Worm (Caenorhabditis elegans) whole organism, late embryonic: Measurements from ENCODE around the gene K03A11.5.

Experiments used
- C38D4.7 ChIP-seq: fragments of 200-800 bp; sonication (Bioruptor generic); optimal IDR thresholded peaks from 2 replicates; lab custom pipeline; 2018; ENCODE audit warnings: mild to moderate bottlenecking, missing genetic modification characterization, moderate library complexity, missing compliant biosample characterization
- F13H6.1 ChIP-seq: sonication (generic microtip); optimal IDR thresholded peaks from 2 replicates; lab custom pipeline; 2016; ENCODE audit warnings: missing genetic modification characterization, missing compliant biosample characterization
- K09A11.1 ChIP-seq: sonication (generic microtip); optimal IDR thresholded peaks from 2 replicates; lab custom pipeline; 2017; ENCODE audit warnings: antibody characterized with exemption, mild to moderate bottlenecking, missing genetic modification characterization, missing compliant biosample characterization; ENCODE audit not compliant: insufficient read depth
- T23F11.4 ChIP-seq: fragments of 200-800 bp; sonication (Bioruptor generic); optimal IDR thresholded peaks from 2 replicates; lab custom pipeline; 2018; ENCODE audit warnings: mild to moderate bottlenecking, missing genetic modification characterization, missing compliant biosample characterization
- Y22D7AL.16 ChIP-seq: sonication (generic microtip); optimal IDR thresholded peaks from 2 replicates; lab custom pipeline; 2016; ENCODE audit warnings: missing genetic modification characterization, missing compliant biosample characterization
- ahr-1 ChIP-seq: sonication (generic microtip); optimal IDR thresholded peaks from 2 replicates; lab custom pipeline; 2016; ENCODE audit warnings: missing genetic modification characterization, missing compliant biosample characterization
- ceh-18 ChIP-seq: sonication (generic microtip); optimal IDR thresholded peaks from 2 replicates; lab custom pipeline; 2016; ENCODE audit warnings: missing genetic modification characterization, missing compliant biosample characterization
- ceh-19 ChIP-seq: fragments of 200-800 bp; sonication (Bioruptor generic); optimal IDR thresholded peaks from 2 replicates; lab custom pipeline; 2018; ENCODE audit warnings: mild to moderate bottlenecking, missing genetic modification characterization, missing compliant biosample characterization
- ceh-22 ChIP-seq: sonication (generic microtip); optimal IDR thresholded peaks from 2 replicates; lab custom pipeline; 2017; ENCODE audit warnings: missing biosample characterization, missing genetic modification characterization
- ceh-30 ChIP-seq: fragments of 150-350 bp; optimal IDR thresholded peaks from 2 replicates; lab custom pipeline; 2014; ENCODE audit warnings: missing biosample characterization, missing genetic modification characterization
- ceh-45 ChIP-seq: fragments of 200-800 bp; sonication (Bioruptor generic); IDR thresholded peaks from 2 replicates; pipeline ENCODE4 v1.3.6; 2022; ENCODE audit warnings: missing genetic modification reagents, missing genetic modification characterization, missing compliant biosample characterization
- ceh-6 ChIP-seq: fragments of 200-800 bp; sonication (Bioruptor generic); optimal IDR thresholded peaks from 2 replicates; lab custom pipeline; 2018; ENCODE audit warnings: mild to moderate bottlenecking, missing genetic modification characterization, missing compliant biosample characterization
- elt-2 ChIP-seq: sonication (generic microtip); optimal IDR thresholded peaks from 2 replicates; lab custom pipeline; 2016; ENCODE audit warnings: missing genetic modification reagents, missing genetic modification characterization, missing compliant biosample characterization
- elt-4 ChIP-seq: sonication (generic microtip); optimal IDR thresholded peaks from 2 replicates; lab custom pipeline; 2016; ENCODE audit warnings: missing genetic modification characterization, missing compliant biosample characterization
- ets-4 ChIP-seq: sonication (generic microtip); optimal IDR thresholded peaks from 2 replicates; lab custom pipeline; 2016; ENCODE audit warnings: missing genetic modification characterization, missing compliant biosample characterization
- fax-1 ChIP-seq: sonication (generic microtip); optimal IDR thresholded peaks from 2 replicates; lab custom pipeline; 2016; ENCODE audit warnings: missing genotype, missing genetic modification characterization, missing compliant biosample characterization
- fkh-6 ChIP-seq: sonication (generic microtip); optimal IDR thresholded peaks from 2 replicates; lab custom pipeline; 2016; ENCODE audit warnings: missing genetic modification characterization, missing compliant biosample characterization
- hlh-13 ChIP-seq: fragments of 200-800 bp; sonication (Bioruptor generic); optimal IDR thresholded peaks from 2 replicates; lab custom pipeline; 2018; ENCODE audit warnings: mild to moderate bottlenecking, missing genetic modification characterization, missing compliant biosample characterization
- hlh-6 ChIP-seq: sonication (generic microtip); optimal IDR thresholded peaks from 2 replicates; lab custom pipeline; 2016; ENCODE audit warnings: missing genotype, missing genetic modification characterization, missing compliant biosample characterization
- hlh-8 ChIP-seq: sonication (generic microtip); optimal IDR thresholded peaks from 2 replicates; lab custom pipeline; 2016; ENCODE audit warnings: missing genotype, missing genetic modification characterization, missing compliant biosample characterization
- madf-2 ChIP-seq: sonication (generic microtip); optimal IDR thresholded peaks from 2 replicates; lab custom pipeline; 2017; ENCODE audit warnings: missing genetic modification characterization, missing compliant biosample characterization
- nhr-232 ChIP-seq: sonication (generic microtip); optimal IDR thresholded peaks from 2 replicates; lab custom pipeline; 2016; ENCODE audit warnings: missing genetic modification characterization, missing compliant biosample characterization
- pat-9 ChIP-seq: fragments of 200-800 bp; sonication (Bioruptor generic); optimal IDR thresholded peaks from 2 replicates; lab custom pipeline; 2018; ENCODE audit warnings: mild to moderate bottlenecking, missing genetic modification characterization, moderate library complexity, missing compliant biosample characterization
- pax-1 ChIP-seq: fragments of 150-350 bp; optimal IDR thresholded peaks from 2 replicates; lab custom pipeline; 2014; ENCODE audit warnings: missing biosample characterization, missing genetic modification characterization
- pqm-1 ChIP-seq: sonication (generic microtip); optimal IDR thresholded peaks from 2 replicates; lab custom pipeline; 2016; ENCODE audit warnings: missing genetic modification characterization, missing compliant biosample characterization
- ref-2 ChIP-seq: sonication (generic microtip); optimal IDR thresholded peaks from 2 replicates; lab custom pipeline; 2016; ENCODE audit warnings: missing genetic modification characterization, missing compliant biosample characterization
- sox-2 ChIP-seq: fragments of 200-800 bp; sonication (Bioruptor generic); IDR thresholded peaks from 2 replicates; pipeline ENCODE4 v1.3.6; 2022; ENCODE audit warnings: missing genetic modification reagents, missing genetic modification characterization, missing compliant biosample characterization
- tbx-2 ChIP-seq: sonication (generic microtip); optimal IDR thresholded peaks from 2 replicates; lab custom pipeline; 2016; ENCODE audit warnings: missing genetic modification characterization, missing compliant biosample characterization
- tbx-7 ChIP-seq: sonication (generic microtip); optimal IDR thresholded peaks from 2 replicates; lab custom pipeline; 2016; ENCODE audit warnings: missing genotype, missing genetic modification characterization, missing compliant biosample characterization
- ttx-3 ChIP-seq: sonication (generic microtip); optimal IDR thresholded peaks from 2 replicates; lab custom pipeline; 2016; ENCODE audit warnings: missing genetic modification reagents, missing genetic modification characterization, missing compliant biosample characterization
- unc-3 ChIP-seq, 2 experiments: fragments of 200-800 bp in 1 of 2; sonication (Bioruptor generic) in 1 of 2; sonication (generic microtip) in 1 of 2; conservative IDR thresholded peaks in 1 of 2; optimal IDR thresholded peaks in 1 of 2; 2 replicates each; pipeline versions ENCODE4 v1.3.6 to Lab custom; 2016 to 2022; ENCODE audit warnings: missing compliant biosample characterization in 2 of 2, missing genetic modification characterization in 2 of 2, missing genetic modification reagents in 1 of 2
- unc-42 ChIP-seq: sonication (generic microtip); optimal IDR thresholded peaks from 2 replicates; lab custom pipeline; 2016; ENCODE audit warnings: missing genotype, missing genetic modification characterization, missing compliant biosample characterization
- unc-86 ChIP-seq: sonication (generic microtip); optimal IDR thresholded peaks from 2 replicates; lab custom pipeline; 2016; ENCODE audit warnings: missing genetic modification characterization, missing compliant biosample characterization
- ztf-16 ChIP-seq: sonication (generic microtip); optimal IDR thresholded peaks from 2 replicates; lab custom pipeline; 2017; ENCODE audit warnings: missing genetic modification characterization, missing compliant biosample characterization

K03A11.5 gene

ce11 chrX:13062934-13063585 lies at the start of gene K03A11.5:
TSS of gene K03A11.5 (plus strand) at chrX:13063535.
- no peak for TF ChIP-seq fax-1
- TF ChIP-seq ttx-3: no peak
- no peak for TF ChIP-seq ztf-16 (tag; lab: Kevin White, UChicago)
- TF ChIP-seq unc-86: no peak
- TF ChIP-seq T23F11.4 (GFP tag; lab: Kevin White, UChicago): no peak
- no peak for TF ChIP-seq hlh-13 (GFP tag; lab: Kevin White, UChicago)
- TF ChIP-seq ceh-22: no peak
- no peak for TF ChIP-seq pat-9 (tag; lab: Kevin White, UChicago)
- TF ChIP-seq K09A11.1 (tag; lab: Kevin White, UChicago): no peak
- TF ChIP-seq unc-3 (GFP tag; conservative IDR thresholded peaks at IDR 0.05; lab: Robert Waterston, UW): no peak
- TF ChIP-seq unc-3 (tag; optimal IDR thresholded peaks at IDR 0.05; lab: Kevin White, UChicago): no peak

ce11 chrX:13014341-13014740 lies 49.0 kb upstream of the K03A11.5 start:
- TF ChIP-seq pax-1 (tag; lab: Kevin White, UChicago): no peak
- no peak for TF ChIP-seq ahr-1
- TF ChIP-seq hlh-6 (tag; lab: Kevin White, UChicago): no peak
- TF ChIP-seq madf-2 (tag; lab: Kevin White, UChicago): no peak
- TF ChIP-seq nhr-232 (tag; lab: Kevin White, UChicago): no peak
- no peak for TF ChIP-seq tbx-2 (tag; lab: Kevin White, UChicago)
- no peak for TF ChIP-seq fkh-6
- TF ChIP-seq F13H6.1 (tag; lab: Kevin White, UChicago): no peak

- TF ChIP-seq elt-4 (tag; lab: Kevin White, UChicago) (no peak), ztf-16 (tag; lab: Kevin White, UChicago) (no peak), ttx-3 (no peak), sox-2 (no peak), ceh-6 (GFP tag; lab: Kevin White, UChicago) (no peak), elt-2 (tag; lab: Kevin White, UChicago) (no peak), hlh-8 (tag; lab: Kevin White, UChicago) (no peak), ceh-45 (GFP tag; lab: Robert Waterston, UW) (no peak), ref-2 (no peak), tbx-7 (tag; lab: Kevin White, UChicago) (no peak), ceh-19 (no peak), ceh-18 (tag; lab: Kevin White, UChicago) (no peak), Y22D7AL.16 (tag; lab: Kevin White, UChicago) (no peak), unc-3 (GFP tag; conservative IDR thresholded peaks at IDR 0.05; lab: Robert Waterston, UW) (no peak), unc-3 (tag; optimal IDR thresholded peaks at IDR 0.05; lab: Kevin White, UChicago) (no peak), pat-9 (tag; lab: Kevin White, UChicago) (no peak), ceh-30 (no peak), ets-4 (tag; lab: Kevin White, UChicago) (no peak)
These were observed 47.0 kb upstream of the K03A11.5 start for ce11 chrX:13016290-13016689.

ce11 chrX:13021446-13021845 lies 41.9 kb upstream of the K03A11.5 start:
- no peak for TF ChIP-seq C38D4.7
- TF ChIP-seq unc-42 (tag; lab: Kevin White, UChicago): peak; percentile 66

- no peak for TF ChIP-seq ceh-22
- no peak for TF ChIP-seq ceh-19
- TF ChIP-seq sox-2: no peak
- TF ChIP-seq pqm-1 (tag; lab: Kevin White, UChicago): no peak
These were observed 30.7 kb upstream of the K03A11.5 start, which contains the start of gene npr-10 for ce11 chrX:13032610-13033009. TSS of gene npr-10 (minus strand) at chrX:13032710.
